Fruit fly (Drosophila melanogaster): ENCODE measurements around the gene Deaf1.
A peak's percentile ranks its signal among the peaks of the same experiment; 100 is the strongest.

Gene Deaf1

dm6 chr3L:19817807-19818531 lies at the start of gene Deaf1, which contains the start of gene Fibp (continued):
- peak; percentile 6 for TF ChIP-seq CG7928 (GFP tag; optimal IDR thresholded peaks at IDR 0.05)
- no peak for TF ChIP-seq aop (GFP tag; IDR thresholded peaks at IDR 0.05)
- peak; percentile 72 for TF ChIP-seq Ets97D (GFP tag; optimal IDR thresholded peaks at IDR 0.05)
- no peak for TF ChIP-seq Hr78 (GFP tag; optimal IDR thresholded peaks at IDR 0.05)
- TF ChIP-seq run (tag; optimal IDR thresholded peaks at IDR 0.05) = no peak
- TF ChIP-seq CG1529 (GFP tag; optimal IDR thresholded peaks at IDR 0.05) = peak; percentile 29
- no peak for TF ChIP-seq Spps (tag; optimal IDR thresholded peaks at IDR 0.05)
- peak; percentile 53; the same call in 2 of the 3 replicates for TF ChIP-seq zfh1 (GFP tag; IDR thresholded peaks at IDR 0.05)
- peak; percentile 73 for TF ChIP-seq CG18476 (GFP tag; optimal IDR thresholded peaks at IDR 0.05)
- peak; percentile 57 for TF ChIP-seq NK7.1 (GFP tag; optimal IDR thresholded peaks at IDR 0.05)
- peak; percentile 7 for TF ChIP-seq CG15073 (GFP tag; optimal IDR thresholded peaks at IDR 0.05)
- TF ChIP-seq mam (GFP tag; optimal IDR thresholded peaks at IDR 0.05) = peak; percentile 90
- peak; percentile 27 for TF ChIP-seq CG5245 (GFP tag; optimal IDR thresholded peaks at IDR 0.05)
- peak; percentile 62; the same call in 1 of the 3 replicates for TF ChIP-seq CG2889 (GFP tag; IDR thresholded peaks at IDR 0.05)
- peak; percentile 44; the same call in 1 of the 2 replicates for TF ChIP-seq ap (GFP tag; IDR thresholded peaks at IDR 0.05)
- TF ChIP-seq Aef1 (GFP tag; IDR thresholded peaks at IDR 0.05) = peak; percentile 67; the same call in 2 of the 3 replicates
- peak; percentile 24 for TF ChIP-seq Fer1 (GFP tag; optimal IDR thresholded peaks at IDR 0.05)
- TF ChIP-seq CG30403 (GFP tag; optimal IDR thresholded peaks at IDR 0.05) = peak; percentile 92
- no peak for TF ChIP-seq CG3726 (GFP tag; IDR thresholded peaks at IDR 0.05)
- TF ChIP-seq pzg (GFP tag; optimal IDR thresholded peaks at IDR 0.05) = peak; percentile 80
- TF ChIP-seq CG9437 (GFP tag; optimal IDR thresholded peaks at IDR 0.05) = peak; percentile 66
- TF ChIP-seq ssp (GFP tag; IDR thresholded peaks at IDR 0.05) = peak; percentile 62
- TF ChIP-seq Deaf1 (tag; optimal IDR thresholded peaks at IDR 0.05) = peak; percentile 70
- TF ChIP-seq odd (GFP tag; optimal IDR thresholded peaks at IDR 0.05) = no peak
- TF ChIP-seq Sox102F (GFP tag; optimal IDR thresholded peaks at IDR 0.05) = no peak
- TF ChIP-seq CG9876 (GFP tag; optimal IDR thresholded peaks at IDR 0.05) = peak; percentile 82
- TF ChIP-seq nerfin-1 (tag; optimal IDR thresholded peaks at IDR 0.05) = peak; percentile 69
- TF ChIP-seq Hr51 (GFP tag; optimal IDR thresholded peaks at IDR 0.05) = peak; percentile 73 to 82
- peak; percentile 98 for TF ChIP-seq Ets65A (GFP tag)
- peak; percentile 74 for TF ChIP-seq CG7839 (tag; optimal IDR thresholded peaks at IDR 0.05)
- TF ChIP-seq prd (optimal IDR thresholded peaks at IDR 0.05) = no peak
- peak; percentile 70 for TF ChIP-seq prd (GFP tag; IDR thresholded peaks at IDR 0.05)
- TF ChIP-seq Dek (tag; optimal IDR thresholded peaks at IDR 0.05) = peak; percentile 70
- no peak for TF ChIP-seq pros (GFP tag; optimal IDR thresholded peaks at IDR 0.05)
- peak; percentile 74 for TF ChIP-seq CG18599 (GFP tag; optimal IDR thresholded peaks at IDR 0.05)
- peak; percentile 84 for TF ChIP-seq Chrac-16 (GFP tag; optimal IDR thresholded peaks at IDR 0.05)
- peak; percentile 64 for TF ChIP-seq fd96Cb (tag; optimal IDR thresholded peaks at IDR 0.05)
- no peak for TF ChIP-seq toy (GFP tag; IDR thresholded peaks at IDR 0.05)
- peak; percentile 90 for TF ChIP-seq CG2120 (GFP tag; optimal IDR thresholded peaks at IDR 0.05)
- no peak for TF ChIP-seq HHEX (GFP tag; optimal IDR thresholded peaks at IDR 0.05)
- TF ChIP-seq CG8388 (GFP tag; optimal IDR thresholded peaks at IDR 0.05) = peak; percentile 33
- no peak for TF ChIP-seq CG6813 (GFP tag; optimal IDR thresholded peaks at IDR 0.05)
- TF ChIP-seq CG9932 (GFP tag; IDR thresholded peaks at IDR 0.05) = peak; percentile 96
- TF ChIP-seq hkb (optimal IDR thresholded peaks at IDR 0.05) = no peak
- TF ChIP-seq hkb (GFP tag; IDR thresholded peaks at IDR 0.05) = no peak
- peak; percentile 70 for TF ChIP-seq dm (GFP tag; optimal IDR thresholded peaks at IDR 0.05)
- TF ChIP-seq CG1602 (GFP tag; optimal IDR thresholded peaks at IDR 0.05) = peak; percentile 83
- TF ChIP-seq ems (GFP tag; optimal IDR thresholded peaks at IDR 0.05) = peak; percentile 72
- no peak for TF ChIP-seq CG7745 (tag; optimal IDR thresholded peaks at IDR 0.05)
- peak; percentile 76 to 85 for TF ChIP-seq Pdp1 (GFP tag; optimal IDR thresholded peaks at IDR 0.05)

All from whole organism, embryonic.